Worm (Caenorhabditis elegans) whole organism, early embryonic: ENCODE measurements around the gene nstp-5.

Experiments used
- ets-7 ChIP-seq: sonication (generic microtip); optimal IDR thresholded peaks from 2 replicates; lab custom pipeline; 2016; ENCODE audit warnings: missing genotype, missing genetic modification characterization, missing compliant biosample characterization
- hmg-4 ChIP-seq: fragments of 200-800 bp; sonication (Bioruptor generic); optimal IDR thresholded peaks from 2 replicates; lab custom pipeline; 2018; ENCODE audit warnings: mild to moderate bottlenecking, missing genetic modification characterization, missing compliant biosample characterization

DNA sequence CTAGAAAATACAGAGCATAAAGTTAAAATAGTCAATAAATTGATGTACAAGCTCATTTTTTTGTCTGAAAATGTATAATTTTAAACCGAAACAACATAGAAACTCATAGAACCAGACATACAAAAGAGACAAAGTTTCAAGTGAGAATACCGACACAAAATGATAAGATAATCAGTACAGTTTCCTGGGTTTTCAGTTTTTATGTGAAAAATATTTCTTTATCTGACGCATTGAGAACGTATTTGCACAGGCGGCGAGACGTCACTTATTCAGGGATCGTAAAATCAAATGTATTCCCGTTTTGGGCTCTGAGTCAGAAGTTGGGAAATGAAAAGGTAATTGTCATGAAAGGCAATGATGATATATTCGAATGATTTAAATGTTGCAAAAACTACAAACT lies 35.1 kb downstream of the nstp-5 start, which contains the start of gene K08D8.6:
- TF ChIP-seq ets-7 (tag; lab: Kevin White, UChicago) (no peak), hmg-4 (no peak)
